Fruit fly (Drosophila melanogaster) ovary, adult (tissue): ENCODE results near the gene Osi14.

Experiments
- CG17801 ChIP-seq: fragments of 200-800 bp; optimal IDR thresholded peaks from 2 replicates; lab custom pipeline; 2019; ENCODE audit warnings: missing biosample characterization, mild to moderate bottlenecking, missing genetic modification characterization, moderate library complexity; ENCODE audit not compliant: partially characterized antibody

Osi14 gene

DNA sequence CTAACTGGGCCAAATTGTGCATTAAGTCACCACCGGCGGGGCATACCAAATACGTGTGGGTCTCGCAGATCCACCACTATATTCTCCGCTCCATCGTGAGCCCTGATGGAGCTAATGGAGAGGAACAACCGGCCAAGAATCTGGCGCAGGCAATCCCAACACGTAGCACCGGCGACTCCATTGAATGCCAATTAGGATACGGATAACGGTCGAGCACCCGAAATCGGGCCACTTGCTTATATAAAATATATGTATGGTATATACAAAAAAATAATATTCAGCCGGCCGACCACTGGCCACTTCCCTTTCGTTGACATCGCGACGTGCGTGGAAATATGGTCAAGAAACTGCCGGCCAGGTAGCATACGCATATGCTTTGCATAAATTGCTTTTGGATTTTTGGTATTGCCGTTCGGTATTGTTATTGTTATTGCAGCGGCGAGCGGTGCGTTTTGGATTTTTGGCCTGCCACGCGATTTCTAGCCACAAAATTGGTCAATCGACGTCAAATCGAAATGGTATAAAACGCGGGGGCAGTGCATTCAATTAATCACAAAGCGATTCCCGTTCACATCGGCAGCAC lies 2.4 kb downstream of the Osi14 start, which contains the start of gene Osi15:
TSS of gene Osi15 (plus strand) at position 548 of the 583 bp plus-strand sequence.
- no peak for TF ChIP-seq CG17801 (GFP tag; lab: Kevin White, UChicago)

DNA sequence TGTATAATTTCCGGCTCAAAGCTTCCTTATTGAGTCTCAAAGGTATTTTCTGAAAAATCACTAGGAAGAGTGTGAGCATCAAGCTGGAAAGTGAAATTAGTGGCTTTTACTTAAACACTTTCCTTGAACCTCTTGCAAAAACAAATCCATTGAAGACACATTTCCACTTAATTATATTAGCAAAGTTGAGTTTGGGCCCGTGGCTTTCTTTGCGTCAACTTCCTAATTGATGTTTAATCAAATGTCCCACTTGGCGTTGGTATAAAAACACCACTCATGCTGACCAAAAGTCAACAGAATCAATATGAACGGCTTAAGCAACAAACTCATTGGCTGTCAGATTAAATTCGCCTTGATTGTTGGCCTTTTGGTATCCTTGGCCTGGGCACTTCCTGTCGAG lies 4.8 kb downstream of the Osi14 start, which contains the start of gene CG46396:
TSS of gene CG46396 (plus strand) at position 301 of the 400 bp plus-strand sequence.
- no peak for TF ChIP-seq CG17801 (GFP tag; lab: Kevin White, UChicago)

DNA sequence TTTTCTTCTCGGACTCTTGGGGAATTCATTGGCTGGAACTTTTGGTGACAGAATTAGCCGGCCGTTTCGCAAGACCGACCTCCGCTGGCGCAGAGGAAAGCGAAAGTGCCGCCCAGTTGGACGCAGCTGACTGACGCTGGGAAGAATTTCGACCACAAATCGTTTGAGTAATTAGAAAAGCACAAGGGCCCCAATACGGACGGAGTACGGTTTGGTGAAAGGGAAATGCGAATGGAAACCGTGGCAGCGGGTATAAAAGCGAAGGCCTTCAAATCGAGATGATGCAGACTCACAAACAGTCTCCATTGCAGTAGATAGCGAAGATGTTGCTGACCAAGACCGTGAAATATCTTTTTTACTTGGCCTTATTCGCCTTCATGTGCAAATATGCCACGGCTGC lies 6.0 kb downstream of the Osi14 start, which contains the start of gene Osi16:
TSS of gene Osi16 (plus strand) at position 301 of the 400 bp plus-strand sequence.
- TF ChIP-seq CG17801 (GFP tag; lab: Kevin White, UChicago), result no peak

DNA sequence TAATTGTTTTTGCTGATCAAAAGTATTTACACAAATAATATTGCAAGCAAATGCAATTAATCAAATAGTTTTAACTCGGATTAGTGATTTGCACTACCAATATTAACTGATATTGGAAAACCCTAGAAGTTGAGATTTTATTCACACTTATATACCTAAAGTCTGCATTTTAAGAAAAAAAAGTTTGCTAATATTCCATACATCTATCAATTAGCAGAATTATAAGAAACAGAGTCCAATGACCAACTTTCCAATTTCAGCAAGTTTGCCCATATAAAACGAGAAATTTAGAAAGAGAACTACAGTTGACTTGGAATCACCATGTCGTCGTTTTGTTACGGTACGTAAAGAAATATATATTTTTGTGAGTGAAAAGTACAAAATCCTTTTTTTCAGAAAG lies 7.7 kb downstream of the Osi14 start, which contains the start of gene CG46026:
TSS of gene CG46026 (plus strand) at position 301 of the 400 bp plus-strand sequence.
- no peak for TF ChIP-seq CG17801 (GFP tag; lab: Kevin White, UChicago)

DNA sequence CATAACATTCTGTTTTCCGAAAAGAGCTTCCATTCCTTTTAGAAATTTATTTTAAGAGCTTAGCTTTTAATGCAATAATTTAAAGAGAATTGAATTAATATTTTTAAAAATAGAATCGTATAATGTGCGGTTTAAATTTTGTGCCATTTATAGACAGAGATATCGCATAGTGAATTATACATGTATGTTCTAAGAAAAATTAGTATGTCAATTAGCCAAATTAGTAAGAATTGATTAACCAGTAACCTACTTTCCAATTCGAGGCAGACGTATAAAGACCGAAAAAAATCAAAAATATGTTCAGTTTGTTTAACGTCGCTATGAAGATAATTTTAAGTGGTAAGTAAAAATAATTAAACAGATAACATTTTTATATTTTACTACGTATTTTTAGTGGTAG lies 10.7 kb downstream of the Osi14 start, which contains the start of gene CG31560:
TSS of gene CG31560 (plus strand) at position 301 of the 400 bp plus-strand sequence.
- TF ChIP-seq CG17801 (GFP tag; lab: Kevin White, UChicago), result no peak

DNA sequence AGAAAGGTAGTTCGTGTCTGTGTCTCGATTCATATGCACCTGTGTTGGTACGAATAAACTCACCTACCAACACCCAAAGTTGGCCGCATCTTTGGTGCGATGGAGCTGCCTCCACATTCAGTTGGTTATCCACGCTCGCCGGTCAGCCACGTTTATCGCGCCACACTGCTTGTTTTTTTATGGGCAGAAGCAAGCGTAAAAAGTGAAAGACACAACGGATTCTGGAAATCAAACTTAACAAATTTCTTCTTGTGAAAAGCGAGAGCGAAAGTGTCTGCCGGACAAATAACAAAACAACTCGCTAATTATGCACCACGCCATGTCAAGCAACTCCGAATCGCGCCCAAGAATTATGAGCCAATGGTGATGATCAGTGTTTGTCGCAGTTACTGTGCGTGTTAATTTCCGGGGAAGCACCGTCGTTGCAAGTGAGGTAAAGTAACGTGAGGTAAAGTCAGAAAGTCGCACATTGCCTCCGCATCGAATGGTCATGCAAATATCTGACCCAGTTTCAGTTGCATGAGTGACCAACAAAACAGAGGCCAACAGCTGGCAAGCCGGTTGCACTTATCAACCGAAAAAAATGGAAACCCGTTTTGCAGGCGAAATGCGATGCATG lies 12.8 kb downstream of the Osi14 start, which contains the start of gene Osi17:
TSS of gene Osi17 (plus strand) at position 132 of the 619 bp plus-strand sequence.
- TF ChIP-seq CG17801 (GFP tag; lab: Kevin White, UChicago), result no peak

DNA sequence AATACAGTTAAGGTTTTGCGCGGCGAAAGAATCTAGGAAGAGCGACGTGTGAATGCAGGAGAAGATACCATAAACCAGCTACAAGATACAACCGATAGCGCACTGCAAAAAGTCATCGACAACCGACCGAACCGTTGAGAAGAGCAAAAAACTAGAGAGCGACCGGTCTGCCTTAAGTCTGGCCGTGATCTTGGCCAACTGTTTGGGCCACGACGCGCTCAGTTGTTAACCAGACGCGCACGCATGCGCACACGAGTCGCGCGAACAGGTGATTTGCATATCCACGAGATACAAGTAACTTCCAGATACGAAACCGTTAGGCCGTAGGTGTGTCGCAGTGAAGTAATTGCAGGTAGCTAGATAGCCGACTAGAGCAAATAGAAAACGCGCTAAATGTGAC lies 16.1 kb downstream of the Osi14 start:
- TF ChIP-seq CG17801 (GFP tag; lab: Kevin White, UChicago), result no peak

DNA sequence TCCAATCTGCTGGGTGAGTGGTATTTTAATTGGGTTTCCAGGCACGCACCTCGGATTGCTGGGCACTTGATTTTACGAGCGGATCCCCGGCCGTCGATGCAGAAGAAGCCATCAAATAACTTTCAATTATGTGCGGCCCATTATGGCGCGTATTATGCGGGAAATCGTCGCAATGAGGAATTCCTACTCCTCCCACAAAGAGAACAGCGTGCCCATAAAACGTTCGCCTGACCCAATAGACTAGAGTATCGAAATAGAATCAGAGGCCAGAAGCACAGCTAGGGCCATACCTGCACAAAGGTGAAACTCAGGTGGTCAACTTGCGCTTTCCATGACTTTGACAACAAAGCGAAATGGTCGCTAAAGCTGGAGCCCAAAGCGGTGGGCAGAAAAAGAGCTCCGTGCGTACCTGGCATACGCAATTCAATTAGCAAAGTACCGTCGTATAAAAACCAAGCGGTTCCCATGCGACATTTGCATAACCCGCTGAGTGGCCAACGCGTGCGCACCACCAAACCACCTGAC lies 30.9 kb downstream of the Osi14 start, which contains the start of gene Osi18:
TSS of gene Osi18 (plus strand) at position 475 of the 525 bp plus-strand sequence.
- TF ChIP-seq CG17801 (GFP tag; lab: Kevin White, UChicago), result no peak

DNA sequence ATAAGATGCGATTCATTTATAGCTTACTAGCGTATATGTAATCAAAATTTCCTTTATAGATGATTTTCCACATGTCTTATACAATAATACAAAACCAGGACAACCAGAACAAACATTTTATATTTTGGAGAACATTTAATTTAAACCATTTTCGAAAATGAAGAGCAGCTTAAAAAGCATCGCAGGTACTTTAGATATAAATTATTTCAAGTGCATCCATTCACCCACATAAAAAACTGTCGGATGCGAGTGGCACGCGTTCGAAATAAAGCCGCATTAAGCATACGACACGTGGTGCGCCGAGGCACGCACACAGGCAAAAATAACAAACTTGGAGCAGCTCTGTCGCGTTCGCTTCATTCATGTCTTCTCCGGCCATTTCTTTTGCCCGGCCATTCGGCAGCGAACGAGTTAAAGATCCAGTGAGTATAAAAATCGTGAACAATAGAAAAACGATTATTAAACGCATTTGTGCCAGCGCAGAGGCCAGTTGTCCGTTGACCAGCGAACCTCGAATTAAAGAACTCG lies 36.0 kb downstream of the Osi14 start, which contains the start of gene Osi19:
TSS of gene Osi19 (plus strand) at position 457 of the 528 bp plus-strand sequence.
- no peak for TF ChIP-seq CG17801 (GFP tag; lab: Kevin White, UChicago)

DNA sequence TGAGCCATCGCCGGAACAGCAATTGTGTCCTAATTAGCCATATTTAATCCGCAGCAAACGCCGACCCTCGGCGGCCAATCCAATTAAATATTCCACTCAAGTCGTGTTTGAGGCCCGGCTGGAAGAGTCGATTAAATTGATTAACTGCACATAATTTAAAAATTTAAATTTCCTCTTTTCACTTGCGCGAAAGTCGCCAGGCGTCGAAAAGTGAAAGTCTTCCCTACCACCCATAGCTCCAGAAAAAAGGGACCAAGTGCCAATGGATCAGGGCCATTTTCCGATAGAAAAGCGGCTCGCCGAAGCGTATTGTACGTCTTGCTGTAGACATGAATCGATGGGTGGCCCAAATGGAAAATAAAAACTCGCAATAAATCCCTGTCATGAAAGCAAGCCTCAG lies 38.5 kb downstream of the Osi14 start:
- TF ChIP-seq CG17801 (GFP tag; lab: Kevin White, UChicago), result no peak

DNA sequence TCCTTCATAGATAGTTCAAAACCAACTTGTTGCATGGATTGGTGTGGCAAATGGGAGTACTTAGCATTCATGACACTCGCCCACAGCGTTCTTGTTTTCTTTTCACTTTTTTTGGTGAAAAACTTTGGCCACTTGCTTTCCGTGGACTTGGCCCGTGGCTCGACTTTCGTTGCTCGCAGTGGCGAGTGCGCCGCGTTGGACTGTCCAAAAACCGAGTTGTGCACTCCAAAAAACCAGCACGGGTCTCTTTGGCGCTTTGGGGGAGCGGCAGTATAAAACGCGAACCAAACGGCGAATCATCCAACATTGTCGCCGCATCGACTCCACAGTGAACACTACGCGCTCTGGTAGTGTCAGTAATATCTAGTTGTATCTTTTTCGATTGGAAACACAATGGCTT lies 40.9 kb downstream of the Osi14 start, which contains the start of gene Osi20:
TSS of gene Osi20 (plus strand) at position 301 of the 400 bp plus-strand sequence.
- no peak for TF ChIP-seq CG17801 (GFP tag; lab: Kevin White, UChicago)

DNA sequence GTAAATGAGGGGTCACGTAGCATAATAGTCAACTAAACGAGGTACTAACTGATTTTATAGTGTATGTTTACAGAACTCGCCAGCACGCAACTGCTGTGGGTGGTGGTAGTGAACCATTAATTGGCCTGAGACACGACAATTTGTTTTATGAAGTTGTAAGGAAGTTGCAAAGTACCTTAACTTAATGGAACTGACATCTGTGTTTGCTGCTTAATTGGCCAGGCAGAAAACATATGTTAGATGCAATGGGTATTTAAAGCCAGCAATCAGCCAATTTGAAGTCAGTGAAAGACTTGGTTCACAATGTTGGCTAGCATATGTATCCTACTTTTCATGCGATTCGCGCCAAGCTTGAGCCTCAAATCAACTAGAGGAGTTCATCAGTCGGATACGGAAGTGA lies 42.7 kb downstream of the Osi14 start, which contains the start of gene CG17917:
TSS of gene CG17917 (plus strand) at position 301 of the 400 bp plus-strand sequence.
- TF ChIP-seq CG17801 (GFP tag; lab: Kevin White, UChicago), result no peak

DNA sequence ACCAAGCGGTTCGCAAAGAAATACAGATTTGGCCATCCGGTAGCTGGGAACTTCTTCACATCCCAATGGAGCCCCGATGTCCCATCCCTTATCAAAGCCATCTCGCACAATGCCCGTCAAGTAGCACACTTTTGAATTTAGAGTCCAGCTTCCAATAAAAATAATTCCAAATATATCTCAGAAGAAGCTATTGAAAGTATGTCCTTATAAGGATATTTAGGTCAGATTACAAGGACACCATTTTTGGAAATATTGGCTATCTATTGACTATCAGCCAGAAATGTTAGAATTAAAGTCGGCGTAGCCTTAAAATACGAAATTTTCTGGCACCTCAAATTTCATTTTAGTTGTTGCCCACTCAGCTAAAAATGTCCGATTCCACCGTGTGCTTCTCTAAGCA lies 43.8 kb downstream of the Osi14 start, which contains the start of gene CG10298:
TSS of gene CG10298 (plus strand) at position 301 of the 400 bp plus-strand sequence.
- TF ChIP-seq CG17801 (GFP tag; lab: Kevin White, UChicago), result no peak

DNA sequence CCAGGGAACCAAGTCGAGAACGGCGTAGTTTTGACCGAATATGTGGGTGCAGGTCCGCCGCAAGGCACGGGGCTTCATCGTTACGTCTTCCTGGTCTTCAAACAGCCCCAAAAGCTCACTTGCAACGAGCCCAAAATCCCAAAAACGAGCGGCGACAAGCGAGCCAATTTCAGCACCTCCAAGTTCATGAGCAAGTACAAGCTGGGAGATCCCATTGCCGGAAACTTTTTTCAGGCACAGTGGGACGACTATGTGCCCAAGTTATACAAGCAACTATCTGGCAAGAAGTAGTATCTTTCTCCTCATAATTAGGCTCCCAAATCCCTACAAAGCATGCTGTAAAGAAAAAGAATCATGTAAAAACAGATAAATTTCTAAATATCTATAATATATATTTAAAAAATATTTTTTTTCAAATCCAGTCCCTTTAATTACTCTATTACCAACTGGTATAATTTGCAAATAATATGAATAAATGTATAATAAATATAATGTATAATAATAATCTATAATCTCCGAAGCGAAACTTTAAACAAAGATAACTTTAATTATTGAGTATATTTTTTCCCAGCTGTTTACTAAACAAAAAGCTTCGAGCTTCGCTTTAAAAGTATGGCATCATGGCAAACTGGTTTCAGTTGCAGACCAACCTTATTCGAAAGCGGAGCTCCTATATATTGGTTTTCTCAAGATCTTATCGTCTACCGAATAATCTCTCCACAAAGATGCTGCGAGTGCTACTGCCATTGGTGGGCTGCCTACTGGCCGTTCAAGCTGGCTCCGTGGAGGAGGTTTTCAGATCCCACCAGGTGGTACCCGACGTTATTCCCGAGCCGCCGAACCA lies 44.7 kb downstream of the Osi14 start, which contains the start of gene CG17919:
TSS of gene CG17919 (plus strand) at position 634 of the 844 bp plus-strand sequence.
- TF ChIP-seq CG17801 (GFP tag; lab: Kevin White, UChicago), result no peak
